Worm (Caenorhabditis elegans) whole organism, L1 larva: ENCODE data around the gene C29F7.3.

ENCODE experiments used
- lin-39 ChIP-seq: fragments of 150-350 bp; optimal IDR thresholded peaks from 2 replicates; lab custom pipeline; 2014; ENCODE audit warnings: missing biosample characterization, missing genetic modification reagents, missing genetic modification characterization
- lsy-2 ChIP-seq, 2 experiments: fragments of 150-350 bp; optimal IDR thresholded peaks; 2 replicates each; lab custom pipeline; 2014; ENCODE audit warnings: missing biosample characterization in 2 of 2, missing genetic modification characterization in 2 of 2
- unc-130 ChIP-seq: fragments of 150-350 bp; optimal IDR thresholded peaks from 2 replicates; lab custom pipeline; 2017; ENCODE audit warnings: missing biosample characterization, missing genetic modification characterization, inconsistent platforms
- ztf-11 ChIP-seq, 2 experiments: sonication (generic microtip); optimal IDR thresholded peaks; 2 replicates each; lab custom pipeline; 2016 to 2017; ENCODE audit warnings: missing genetic modification characterization in 2 of 2, missing biosample characterization in 1 of 2, missing compliant biosample characterization in 1 of 2

- TF ChIP-seq unc-130 (tag; lab: Kevin White, UChicago) = no peak
- TF ChIP-seq ztf-11 (tag; optimal IDR thresholded peaks at IDR 0.05; lab: Kevin White, UChicago) = no peak
- TF ChIP-seq lsy-2 (tag; optimal IDR thresholded peaks at IDR 0.05; lab: Kevin White, UChicago) = no peak
- TF ChIP-seq lin-39 (tag; lab: Kevin White, UChicago) = no peak
Observed at ce11 chrX:13435790-13436472, 16.2 kb upstream of the C29F7.3 start, which contains the start of gene jmjd-3.3.
